Fruit fly (Drosophila melanogaster): ENCODE data around the gene BI-1.
A peak's percentile ranks its signal among the peaks of the same experiment; 100 is the strongest.

The BI-1 gene

DNA sequence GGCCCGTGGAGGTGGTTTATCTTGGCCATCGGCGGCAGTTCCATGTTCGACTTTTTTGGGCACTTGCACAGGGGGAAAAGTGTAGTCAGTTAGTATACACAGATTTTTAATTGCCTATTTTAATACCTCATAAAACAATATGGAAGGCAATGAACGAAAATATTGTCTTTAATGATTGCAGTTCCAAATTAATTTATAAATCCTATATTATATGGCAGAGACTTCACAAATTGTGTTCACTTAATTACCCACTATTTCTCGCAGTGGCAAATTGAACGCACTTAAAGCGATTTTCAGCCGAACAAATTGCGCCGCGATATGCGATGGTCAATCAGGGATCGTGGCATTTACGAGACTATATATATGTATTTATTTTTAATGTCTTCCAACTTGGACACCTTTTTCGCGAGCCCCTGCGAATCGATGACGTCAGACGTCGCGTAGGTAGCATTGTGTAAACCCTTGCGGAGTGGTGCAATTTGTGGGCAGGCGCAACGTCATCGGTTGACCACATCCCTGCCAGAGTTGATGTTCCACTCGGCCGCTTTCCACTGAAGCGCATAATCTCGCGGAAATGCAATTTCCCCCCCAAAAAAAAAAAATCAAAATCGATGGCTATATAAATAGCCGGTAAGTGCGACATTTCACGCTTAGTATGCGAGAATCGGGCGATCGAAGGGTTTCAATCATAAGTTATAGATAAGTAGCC lies 11.5 kb upstream of the BI-1 start, which contains the start of gene CG13670 (continued):
- no peak for TF ChIP-seq dsx (GFP tag; optimal IDR thresholded peaks at IDR 0.05; ENCODE audit: poor library complexity, severe bottlenecking)
- no peak for TF ChIP-seq CG10631 (GFP tag; optimal IDR thresholded peaks at IDR 0.05)
- peak; percentile 64 for TF ChIP-seq svp (GFP tag)
- TF ChIP-seq Gug (GFP tag; IDR thresholded peaks at IDR 0.05), result no peak
- TF ChIP-seq CG9139 (GFP tag; optimal IDR thresholded peaks at IDR 0.05), result no peak
- TF ChIP-seq CG11902 (GFP tag; optimal IDR thresholded peaks at IDR 0.05), result peak; percentile 38
- TF ChIP-seq CG6163 (GFP tag; IDR thresholded peaks at IDR 0.05), result peak; percentile 62; the same call in 2 of the 3 replicates
- no peak for TF ChIP-seq Sox14 (GFP tag; optimal IDR thresholded peaks at IDR 0.05)
- TF ChIP-seq OdsH (GFP tag; optimal IDR thresholded peaks at IDR 0.05), result peak; percentile 32
- TF ChIP-seq CG34406 (GFP tag; optimal IDR thresholded peaks at IDR 0.05), result peak; percentile 12
- peak; percentile 36 for TF ChIP-seq CG32006 (GFP tag; optimal IDR thresholded peaks at IDR 0.05)
- TF ChIP-seq topi (GFP tag; optimal IDR thresholded peaks at IDR 0.05), result no peak
- no peak for TF ChIP-seq fd59A (GFP tag; optimal IDR thresholded peaks at IDR 0.05)
- no peak for TF ChIP-seq salr (GFP tag; optimal IDR thresholded peaks at IDR 0.05)
- TF ChIP-seq Hr39 (GFP tag; optimal IDR thresholded peaks at IDR 0.05), result peak; percentile 13
- no peak for TF ChIP-seq ss (GFP tag; optimal IDR thresholded peaks at IDR 0.05)

dm6 chr3L:8318916-8319506 lies 10.3 kb upstream of the BI-1 start, which contains the start of gene CG43059:
Gene CG43059, minus strand, starts transcription at chr3L:8318966.
- TF ChIP-seq Smox (GFP tag; optimal IDR thresholded peaks at IDR 0.05) (no peak), ss (GFP tag; optimal IDR thresholded peaks at IDR 0.05) (no peak), CG3919 (GFP tag; optimal IDR thresholded peaks at IDR 0.05) (peak; percentile 36), dac (GFP tag; optimal IDR thresholded peaks at IDR 0.05) (peak; percentile 54), Eip78C (GFP tag) (peak; percentile 68), CG8632 (GFP tag; optimal IDR thresholded peaks at IDR 0.05) (no peak), CG11902 (GFP tag; optimal IDR thresholded peaks at IDR 0.05) (no peak), CG9139 (GFP tag; optimal IDR thresholded peaks at IDR 0.05) (no peak), Sox15 (GFP tag; optimal IDR thresholded peaks at IDR 0.05) (no peak), Lpt (GFP tag; optimal IDR thresholded peaks at IDR 0.05) (peak; percentile 71), eg (GFP tag; IDR thresholded peaks at IDR 0.05) (peak; percentile 93), topi (GFP tag; optimal IDR thresholded peaks at IDR 0.05) (no peak), Sox14 (GFP tag; optimal IDR thresholded peaks at IDR 0.05) (peak; percentile 27), CG6276 (GFP tag; optimal IDR thresholded peaks at IDR 0.05) (peak; percentile 91), Hr38 (GFP tag; optimal IDR thresholded peaks at IDR 0.05) (no peak), net (GFP tag; optimal IDR thresholded peaks at IDR 0.05) (peak; percentile 45), CG6792 (GFP tag; optimal IDR thresholded peaks at IDR 0.05) (no peak), CG8119 (GFP tag; IDR thresholded peaks at IDR 0.05) (peak; percentile 92), OdsH (GFP tag; optimal IDR thresholded peaks at IDR 0.05) (peak; percentile 50), lz (GFP tag; optimal IDR thresholded peaks at IDR 0.05) (no peak), Hr4 (GFP tag; optimal IDR thresholded peaks at IDR 0.05) (peak; percentile 82), CG32006 (GFP tag; optimal IDR thresholded peaks at IDR 0.05) (peak; percentile 88), CG8319 (GFP tag; optimal IDR thresholded peaks at IDR 0.05) (no peak), svp (GFP tag) (peak; percentile 30), fd59A (GFP tag; optimal IDR thresholded peaks at IDR 0.05) (no peak), CG34406 (GFP tag; optimal IDR thresholded peaks at IDR 0.05) (no peak), fd85E (GFP tag; optimal IDR thresholded peaks at IDR 0.05) (no peak), CG11762 (GFP tag; optimal IDR thresholded peaks at IDR 0.05; ENCODE audit: insufficient read depth) (no peak), pdm3 (GFP tag; optimal IDR thresholded peaks at IDR 0.05) (peak; percentile 52), vri (GFP tag; optimal IDR thresholded peaks at IDR 0.05) (no peak), CG15336 (GFP tag; IDR thresholded peaks at IDR 0.05) (peak; percentile 94), CG16779 (tag; optimal IDR thresholded peaks at IDR 0.05) (peak; percentile 11), fkh (GFP tag; optimal IDR thresholded peaks at IDR 0.05) (no peak), CG10631 (GFP tag; optimal IDR thresholded peaks at IDR 0.05) (peak; percentile 52), CG31627 (GFP tag; optimal IDR thresholded peaks at IDR 0.05) (no peak), salr (GFP tag; optimal IDR thresholded peaks at IDR 0.05) (peak in 1 of 2 experiments; percentile 34), CG6854 (GFP tag; optimal IDR thresholded peaks at IDR 0.05) (no peak), CG11294 (GFP tag; IDR thresholded peaks at IDR 0.05) (peak; percentile 78), Hr39 (GFP tag; optimal IDR thresholded peaks at IDR 0.05) (no peak), spab (GFP tag; optimal IDR thresholded peaks at IDR 0.05) (no peak), dsx (GFP tag; optimal IDR thresholded peaks at IDR 0.05; ENCODE audit: poor library complexity, severe bottlenecking) (no peak), Met (GFP tag; optimal IDR thresholded peaks at IDR 0.05) (no peak), CG7368 (GFP tag; optimal IDR thresholded peaks at IDR 0.05) (no peak), Ets21C (GFP tag; optimal IDR thresholded peaks at IDR 0.05) (no peak)
